Fruit fly (Drosophila melanogaster): ENCODE measurements around the gene boi.
A peak's percentile ranks its signal among the peaks of the same experiment; 100 is the strongest.

Gene boi

dm6 chrX:2396204-2396882 lies 73.5 kb downstream of the boi start (continued):
- peak; percentile 37 for TF ChIP-seq CG13775 (GFP tag; optimal IDR thresholded peaks at IDR 0.05)
- TF ChIP-seq Blimp-1 (GFP tag; optimal IDR thresholded peaks at IDR 0.05) = peak; percentile 64
- TF ChIP-seq Dll (GFP tag; IDR thresholded peaks at IDR 0.05; ENCODE audit: partially characterized antibody) = no peak
- TF ChIP-seq crp (GFP tag; optimal IDR thresholded peaks at IDR 0.05) = no peak
- no peak for TF ChIP-seq CG11398 (GFP tag; optimal IDR thresholded peaks at IDR 0.05)
- TF ChIP-seq salm (tag; optimal IDR thresholded peaks at IDR 0.05) = peak; percentile 28
- TF ChIP-seq sqz (GFP tag; optimal IDR thresholded peaks at IDR 0.05) = peak; percentile 68
- no peak for TF ChIP-seq Antp (GFP tag; optimal IDR thresholded peaks at IDR 0.05)
- no peak for TF ChIP-seq pho (GFP tag; optimal IDR thresholded peaks at IDR 0.05)
- TF ChIP-seq Vsx1 (GFP tag; optimal IDR thresholded peaks at IDR 0.05) = peak; percentile 42
- TF ChIP-seq CG31441 (GFP tag; IDR thresholded peaks at IDR 0.05) = peak; percentile 69
- no peak for TF ChIP-seq yki (optimal IDR thresholded peaks at IDR 0.05)
- TF ChIP-seq Awh (GFP tag; IDR thresholded peaks at IDR 0.05) = 0 out of 2 replicates have a peak, but pooled peaks have one; percentile 49
- no peak for TF ChIP-seq Lhr (GFP tag; optimal IDR thresholded peaks at IDR 0.05)
- TF ChIP-seq al (GFP tag; IDR thresholded peaks at IDR 0.05) = no peak
- TF ChIP-seq fd3F (GFP tag; optimal IDR thresholded peaks at IDR 0.05) = no peak
- TF ChIP-seq CG12391 (tag; optimal IDR thresholded peaks at IDR 0.05) = peak; percentile 53
- no peak for TF ChIP-seq Six4 (GFP tag; optimal IDR thresholded peaks at IDR 0.05)
- no peak for TF ChIP-seq twi (tag; optimal IDR thresholded peaks at IDR 0.05)
- no peak for TF ChIP-seq TFAM (GFP tag; optimal IDR thresholded peaks at IDR 0.05)
- TF ChIP-seq insv (GFP tag; optimal IDR thresholded peaks at IDR 0.05) = no peak
- no peak for TF ChIP-seq CG9609 (GFP tag; optimal IDR thresholded peaks at IDR 0.05)
- peak; percentile 50 for TF ChIP-seq bcd (GFP tag; optimal IDR thresholded peaks at IDR 0.05)
- peak; percentile 59 for TF ChIP-seq CG7556 (GFP tag; optimal IDR thresholded peaks at IDR 0.05)
- peak; percentile 63; the same call in 2 of the 3 replicates for TF ChIP-seq zfh1 (GFP tag; IDR thresholded peaks at IDR 0.05)
- no peak for TF ChIP-seq CG34224 (GFP tag; IDR thresholded peaks at IDR 0.05; ENCODE audit: partially characterized antibody)
- no peak for TF ChIP-seq hkb (optimal IDR thresholded peaks at IDR 0.05)
- peak; percentile 32; the same call in 1 of the 2 replicates for TF ChIP-seq hkb (GFP tag; IDR thresholded peaks at IDR 0.05)
- TF ChIP-seq nom (GFP tag; optimal IDR thresholded peaks at IDR 0.05) = no peak
- no peak for TF ChIP-seq crc (GFP tag; optimal IDR thresholded peaks at IDR 0.05)
- TF ChIP-seq CG10654 (GFP tag; optimal IDR thresholded peaks at IDR 0.05) = no peak
- TF ChIP-seq Elba2 (GFP tag; optimal IDR thresholded peaks at IDR 0.05) = no peak
- TF ChIP-seq CG5180 (GFP tag; optimal IDR thresholded peaks at IDR 0.05) = peak; percentile 10
- TF ChIP-seq NFAT (GFP tag; IDR thresholded peaks at IDR 0.05) = no peak
- TF ChIP-seq bsh (GFP tag; optimal IDR thresholded peaks at IDR 0.05) = peak in 1 of 2 experiments; percentile 73
- peak; percentile 47 for TF ChIP-seq CG9727 (GFP tag; optimal IDR thresholded peaks at IDR 0.05)
- TF ChIP-seq onecut (GFP tag; IDR thresholded peaks at IDR 0.05) = peak; percentile 26; the same call in 1 of the 2 replicates
- TF ChIP-seq jumu (GFP tag; optimal IDR thresholded peaks at IDR 0.05) = no peak
- TF ChIP-seq wor (GFP tag; IDR thresholded peaks at IDR 0.05) = peak; percentile 36; the same call in 1 of the 2 replicates
- TF ChIP-seq CG12659 (GFP tag; optimal IDR thresholded peaks at IDR 0.05) = peak; percentile 24
- peak; percentile 1 for TF ChIP-seq ems (GFP tag; optimal IDR thresholded peaks at IDR 0.05)
- TF ChIP-seq CG6683 (GFP tag; optimal IDR thresholded peaks at IDR 0.05) = no peak
- no peak for TF ChIP-seq Kr (GFP tag; optimal IDR thresholded peaks at IDR 0.05)
- no peak for TF ChIP-seq CG2889 (GFP tag; IDR thresholded peaks at IDR 0.05)
- TF ChIP-seq lab (GFP tag; optimal IDR thresholded peaks at IDR 0.05) = peak; percentile 53
- no peak for TF ChIP-seq gsb (GFP tag; IDR thresholded peaks at IDR 0.05)
- TF ChIP-seq CG11093 (GFP tag; IDR thresholded peaks at IDR 0.05) = no peak
- TF ChIP-seq fd96Cb (tag; optimal IDR thresholded peaks at IDR 0.05) = peak; percentile 64
- peak; percentile 42 for TF ChIP-seq CG2202 (tag; optimal IDR thresholded peaks at IDR 0.05)
- peak; percentile 23 for TF ChIP-seq ind (GFP tag; optimal IDR thresholded peaks at IDR 0.05)

Data from whole organism, embryonic.